Fruit fly (Drosophila melanogaster): ENCODE results near the gene Svil.

dm6 chr3L:2490752-2491151, 113.3 kb downstream of the Svil start:
- TF ChIP-seq Hnf4 (GFP tag; optimal IDR thresholded peaks at IDR 0.05) (no peak), Sp1 (GFP tag; optimal IDR thresholded peaks at IDR 0.05) (peak; percentile 6), fru (GFP tag; optimal IDR thresholded peaks at IDR 0.05) (no peak), br (GFP tag; optimal IDR thresholded peaks at IDR 0.05) (no peak), CG9705 (GFP tag; optimal IDR thresholded peaks at IDR 0.05) (peak; percentile 31), dmrt93B (GFP tag; optimal IDR thresholded peaks at IDR 0.05) (no peak), rgr (GFP tag; optimal IDR thresholded peaks at IDR 0.05) (no peak), woc (GFP tag; optimal IDR thresholded peaks at IDR 0.05) (no peak), sage (GFP tag; optimal IDR thresholded peaks at IDR 0.05) (no peak)
